Fruit fly (Drosophila melanogaster): ENCODE data around the gene CG18213.
"Not testable (repeated sequence)": the region's sequence is repeated elsewhere in the genome, so short reads cannot be mapped to it uniquely, and the experiment has no call there.

DNA sequence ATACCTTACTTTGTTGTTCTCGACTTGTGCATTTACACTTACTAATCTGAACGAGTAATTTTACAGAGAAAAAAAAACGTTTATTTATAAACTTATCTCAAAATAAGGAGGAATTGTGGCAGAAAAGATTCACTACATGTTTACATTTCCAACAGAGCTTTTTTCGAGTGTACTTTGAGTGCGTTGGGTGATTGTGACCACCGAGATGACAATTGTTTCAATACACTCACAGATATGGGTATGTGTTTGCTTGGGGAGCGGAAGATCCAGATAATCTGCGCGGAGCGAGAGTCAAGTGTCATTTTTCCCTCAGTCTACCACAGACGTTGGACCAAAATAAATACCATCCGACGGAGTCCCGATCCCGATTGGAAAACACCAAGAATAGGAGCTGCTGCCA is 47.3 kb downstream of the CG18213 start, which contains the start of gene CG31274:
- not testable (repeated sequence) for TF ChIP-seq EcR (GFP tag; optimal IDR thresholded peaks at IDR 0.05); CG10348 (GFP tag; IDR thresholded peaks at IDR 0.05); CG8159 (tag; optimal IDR thresholded peaks at IDR 0.05)

Data from whole organism, pupa.